Fruit fly (Drosophila melanogaster) Kc167 (cell line): ENCODE data around the gene RNF220.

Source experiments
- Myc ChIP-seq: fragments of >200 bp; optimal IDR thresholded peaks from 2 replicates; lab custom pipeline; 2017; ENCODE audit warnings: missing external identifiers
- Sin3A ChIP-seq: fragments of >200 bp; optimal IDR thresholded peaks from 2 replicates; lab custom pipeline; 2018; ENCODE audit warnings: missing external identifiers
- h ChIP-seq: fragments of >200 bp; optimal IDR thresholded peaks from 3 replicates; lab custom pipeline; 2018; ENCODE audit warnings: missing external identifiers
- insv ChIP-seq: fragments of >200 bp; optimal IDR thresholded peaks from 3 replicates; lab custom pipeline; 2018; ENCODE audit warnings: missing external identifiers
- psq ChIP-seq: fragments of >200 bp; optimal IDR thresholded peaks from 2 replicates; lab custom pipeline; 2017; ENCODE audit warnings: missing external identifiers
- ttk ChIP-seq: sonication (Bioruptor generic); optimal IDR thresholded peaks from 2 replicates; lab custom pipeline; 2017; ENCODE audit warnings: missing external identifiers

RNF220 gene

dm6 chr3R:22740930-22741329 lies 14.7 kb upstream of the RNF220 start, which contains the start of the genes Dcr-1 and CG6985:
TSS of gene Dcr-1 (minus strand) at chr3R:22741091.
TSS of gene CG6985 (plus strand) at chr3R:22741150.
- TF ChIP-seq Myc (lab: Kevin White, UChicago) (no peak), h (lab: Kevin White, UChicago) (no peak), ttk (lab: Kevin White, UChicago) (no peak), Sin3A (no peak), insv (lab: Kevin White, UChicago) (no peak), psq (no peak)

dm6 chr3R:22733751-22734150 lies 7.5 kb upstream of the RNF220 start, which contains the start of gene Takl2:
TSS of gene Takl2 (minus strand) at chr3R:22733851.
- TF ChIP-seq psq: no peak
- TF ChIP-seq Myc (lab: Kevin White, UChicago): no peak
- no peak for TF ChIP-seq insv (lab: Kevin White, UChicago)

dm6 chr3R:22732995-22733394 lies 6.8 kb upstream of the RNF220 start:
- TF ChIP-seq ttk (lab: Kevin White, UChicago) (no peak), Sin3A (no peak), h (lab: Kevin White, UChicago) (no peak), psq (no peak), insv (lab: Kevin White, UChicago) (no peak), Myc (lab: Kevin White, UChicago) (no peak)

dm6 chr3R:22727857-22728256 lies 1.6 kb upstream of the RNF220 start:
- TF ChIP-seq Myc (lab: Kevin White, UChicago) (no peak), psq (no peak), Sin3A (no peak), ttk (lab: Kevin White, UChicago) (no peak), insv (lab: Kevin White, UChicago) (no peak), h (lab: Kevin White, UChicago) (no peak)

dm6 chr3R:22727456-22727833 lies 1.2 kb upstream of the RNF220 start:
- no peak for TF ChIP-seq h (lab: Kevin White, UChicago)
- TF ChIP-seq insv (lab: Kevin White, UChicago): no peak
- no peak for TF ChIP-seq psq
- TF ChIP-seq Sin3A: no peak

dm6 chr3R:22726771-22727455 lies 699 bp upstream of the RNF220 start, which contains the start of gene CG45049:
TSS of gene CG45049 (plus strand) at chr3R:22726967.
- TF ChIP-seq insv (lab: Kevin White, UChicago) (no peak), h (lab: Kevin White, UChicago) (no peak), psq (no peak), Myc (lab: Kevin White, UChicago) (no peak), ttk (lab: Kevin White, UChicago) (no peak), Sin3A (no peak)

dm6 chr3R:22724149-22724973 lies 1.9 kb downstream of the RNF220 start, which contains the start of gene Irp-1A:
TSS of gene Irp-1A (minus strand) at chr3R:22724587.
- TF ChIP-seq h (lab: Kevin White, UChicago) (no peak), Myc (lab: Kevin White, UChicago) (no peak), insv (lab: Kevin White, UChicago) (no peak), Sin3A (no peak), psq (no peak), ttk (lab: Kevin White, UChicago) (no peak)

- peak; percentile 23 for TF ChIP-seq psq
- no peak for TF ChIP-seq Sin3A
- TF ChIP-seq Myc (lab: Kevin White, UChicago): no peak
Observed at dm6 chr3R:22720808-22721306, 5.4 kb downstream of the RNF220 start, which contains the start of gene wge. TSS of gene wge (minus strand) at chr3R:22721150.

dm6 chr3R:22719607-22719949 lies 6.6 kb downstream of the RNF220 start:
- TF ChIP-seq Myc (lab: Kevin White, UChicago): no peak
- no peak for TF ChIP-seq insv (lab: Kevin White, UChicago)
- no peak for TF ChIP-seq Sin3A
- TF ChIP-seq ttk (lab: Kevin White, UChicago): no peak
- no peak for TF ChIP-seq h (lab: Kevin White, UChicago)
- TF ChIP-seq psq: no peak

dm6 chr3R:22718937-22719606 lies 7.1 kb downstream of the RNF220 start:
- TF ChIP-seq psq: no peak
- TF ChIP-seq insv (lab: Kevin White, UChicago): no peak
- TF ChIP-seq Sin3A: no peak

- TF ChIP-seq ttk (lab: Kevin White, UChicago) (no peak), insv (lab: Kevin White, UChicago) (no peak), psq (no peak), h (lab: Kevin White, UChicago) (no peak), Sin3A (no peak), Myc (lab: Kevin White, UChicago) (no peak)
Observed at dm6 chr3R:22718401-22718800, 7.8 kb downstream of the RNF220 start.

- TF ChIP-seq insv (lab: Kevin White, UChicago) (no peak), psq (no peak)
Observed at dm6 chr3R:22717863-22718262, 8.4 kb downstream of the RNF220 start.
